Worm (Caenorhabditis elegans): Measurements from ENCODE around the gene srx-44.

Gene srx-44

DNA sequence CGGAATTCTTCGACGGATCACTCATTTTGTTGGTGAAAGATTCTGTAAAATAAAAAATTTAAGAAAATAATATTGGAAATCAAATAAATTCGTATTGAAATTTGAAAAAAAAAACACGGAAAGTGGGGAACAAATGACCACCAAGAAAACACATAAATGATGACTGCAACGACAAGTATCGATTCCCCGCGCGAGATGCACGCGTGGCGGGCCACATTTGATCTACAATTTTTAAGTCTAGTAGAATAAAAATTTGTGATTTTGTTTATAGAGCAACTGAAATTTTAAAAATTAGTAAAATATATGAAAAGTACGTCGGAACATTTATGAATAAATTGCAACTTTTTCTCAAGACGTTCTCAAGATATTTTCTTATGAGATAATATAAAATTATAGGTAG lies 34.9 kb downstream of the srx-44 start, which contains the start of gene F14H3.4:
Gene F14H3.4, minus strand, starts transcription at position 42 of the 400 bp plus-strand sequence.
- TF ChIP-seq xnd-1 (tag; optimal IDR thresholded peaks at IDR 0.05): peak; percentile 42
- no peak for TF ChIP-seq T26A5.8 (tag; optimal IDR thresholded peaks at IDR 0.05)
- peak; percentile 5 for TF ChIP-seq dpl-1 (GFP tag; optimal IDR thresholded peaks at IDR 0.05)
- TF ChIP-seq madf-6 (GFP tag; IDR thresholded peaks at IDR 0.05): peak; percentile 88
- peak; percentile 69 for TF ChIP-seq madf-8 (GFP tag; conservative IDR thresholded peaks at IDR 0.05)
- TF ChIP-seq efl-1 (GFP tag; optimal IDR thresholded peaks at IDR 0.05): peak; percentile 62
- TF ChIP-seq athp-1 (tag; optimal IDR thresholded peaks at IDR 0.05): no peak

DNA sequence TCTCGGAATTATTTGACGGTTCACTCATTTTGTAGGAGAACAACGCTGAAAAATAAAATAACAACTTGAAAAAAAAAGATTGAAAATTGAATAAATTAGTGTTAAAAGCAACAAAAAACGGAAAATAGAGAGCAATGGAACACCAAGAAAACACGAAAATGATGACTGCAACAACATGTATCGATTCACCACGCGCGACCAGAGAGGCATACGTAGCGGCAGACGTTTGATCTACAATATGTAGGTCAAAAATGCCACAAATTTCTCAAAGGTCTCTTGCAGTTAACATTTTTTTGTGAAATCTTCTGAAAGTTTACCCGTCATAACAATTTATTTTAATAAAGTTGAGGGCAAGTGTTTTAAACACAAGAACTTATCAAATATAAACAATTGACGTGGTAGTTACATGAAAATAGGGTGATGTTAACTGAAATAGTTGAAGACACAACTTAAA lies 36.9 kb downstream of the srx-44 start, which contains the start of gene F14H3.5:
Gene F14H3.5, minus strand, starts transcription at position 51 of the 454 bp plus-strand sequence.
- TF ChIP-seq Y79H2A.3 (GFP tag; conservative IDR thresholded peaks at IDR 0.05): 0 out of 2 replicates have a peak, but pooled peaks have one; percentile 26
- 0 out of 2 replicates have a peak, but pooled peaks have one; percentile 7 for TF ChIP-seq attf-6 (GFP tag; IDR thresholded peaks at IDR 0.05)
- TF ChIP-seq attf-5 (GFP tag; optimal IDR thresholded peaks at IDR 0.05): no peak
- 0 out of 2 replicates have a peak, but pooled peaks have one; percentile 54 for TF ChIP-seq hsf-1 (GFP tag; IDR thresholded peaks at IDR 0.05)
- peak; percentile 38 for TF ChIP-seq snpc-3.4 (tag; optimal IDR thresholded peaks at IDR 0.05)
- peak; percentile 69 for TF ChIP-seq efl-1 (GFP tag; optimal IDR thresholded peaks at IDR 0.05)
- peak; percentile 46 for TF ChIP-seq dpl-1 (GFP tag; optimal IDR thresholded peaks at IDR 0.05)
- peak; percentile 71 for TF ChIP-seq madf-6 (GFP tag; IDR thresholded peaks at IDR 0.05)
- no peak for TF ChIP-seq ztf-26 (tag; optimal IDR thresholded peaks at IDR 0.05)
- TF ChIP-seq attf-3 (GFP tag; conservative IDR thresholded peaks at IDR 0.05): no peak
- 0 out of 2 replicates have a peak, but pooled peaks have one; percentile 26 for TF ChIP-seq madf-8 (GFP tag; conservative IDR thresholded peaks at IDR 0.05)

DNA sequence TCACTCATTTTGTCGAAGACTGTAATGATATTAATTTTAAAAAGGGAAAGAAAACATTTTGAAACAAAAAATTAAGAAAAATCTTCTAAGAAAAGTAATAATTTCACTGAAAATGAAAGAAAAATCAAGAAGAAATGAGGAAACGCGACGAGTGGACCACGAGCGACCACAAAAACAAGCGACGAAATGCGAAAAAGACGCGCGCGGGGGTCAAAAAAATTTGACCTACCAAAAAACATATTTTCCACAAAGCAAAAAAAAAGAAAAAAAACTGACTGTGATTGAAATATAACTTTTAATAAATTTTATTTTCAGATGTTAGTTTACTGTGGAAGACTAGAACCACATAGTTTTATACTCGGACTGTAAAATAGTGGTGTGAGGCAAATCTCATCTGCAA lies 38.7 kb downstream of the srx-44 start, which contains the start of gene F14H3.6:
Gene F14H3.6, minus strand, starts transcription at position 22 of the 400 bp plus-strand sequence.
- peak; percentile 44 for TF ChIP-seq xnd-1 (tag; optimal IDR thresholded peaks at IDR 0.05)
- TF ChIP-seq repo-1 (tag; optimal IDR thresholded peaks at IDR 0.05): no peak
- peak; percentile 86 for TF ChIP-seq efl-1 (GFP tag; optimal IDR thresholded peaks at IDR 0.05)
- TF ChIP-seq unc-130 (GFP tag; optimal IDR thresholded peaks at IDR 0.05): no peak
- peak; percentile 75 for TF ChIP-seq madf-8 (GFP tag; conservative IDR thresholded peaks at IDR 0.05)
- TF ChIP-seq D2030.7 (GFP tag; IDR thresholded peaks at IDR 0.05): peak; percentile 20; the same call in 1 of the 2 replicates
- TF ChIP-seq athp-1 (tag; optimal IDR thresholded peaks at IDR 0.05): no peak
- peak; percentile 86 for TF ChIP-seq madf-6 (GFP tag; IDR thresholded peaks at IDR 0.05)
- no peak for TF ChIP-seq ZK185.1 (tag; optimal IDR thresholded peaks at IDR 0.05; ENCODE audit: poor library complexity, severe bottlenecking)
- peak; percentile 69 for TF ChIP-seq dpl-1 (GFP tag; optimal IDR thresholded peaks at IDR 0.05)

DNA sequence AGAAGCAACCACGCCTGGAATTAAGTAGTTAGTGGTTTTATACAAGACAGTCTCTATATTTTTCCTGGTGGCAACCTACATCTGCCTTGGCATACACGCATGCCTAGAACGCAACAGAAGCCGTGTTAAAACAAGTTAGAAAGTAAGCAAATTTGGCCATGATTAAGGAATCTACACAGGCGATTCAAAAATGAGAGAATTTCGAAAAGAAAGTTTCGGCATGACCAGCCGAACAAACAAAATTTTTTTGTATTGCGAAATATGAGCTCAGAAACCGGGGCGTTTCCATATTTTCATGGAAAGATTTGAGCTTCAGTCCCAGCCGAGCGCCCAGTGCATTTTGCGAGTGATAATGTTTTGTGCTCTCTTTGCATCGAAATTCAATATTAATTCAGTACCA lies 40.0 kb downstream of the srx-44 start, which contains the start of gene F14H3.15:
Gene F14H3.15, minus strand, starts transcription at position 101 of the 400 bp plus-strand sequence.
- TF ChIP-seq F33H1.4 (GFP tag; IDR thresholded peaks at IDR 0.05) (no peak), atf-7 (tag; optimal IDR thresholded peaks at IDR 0.05) (no peak), mel-28 (tag; optimal IDR thresholded peaks at IDR 0.05; ENCODE audit: borderline replicate concordance) (no peak)

DNA sequence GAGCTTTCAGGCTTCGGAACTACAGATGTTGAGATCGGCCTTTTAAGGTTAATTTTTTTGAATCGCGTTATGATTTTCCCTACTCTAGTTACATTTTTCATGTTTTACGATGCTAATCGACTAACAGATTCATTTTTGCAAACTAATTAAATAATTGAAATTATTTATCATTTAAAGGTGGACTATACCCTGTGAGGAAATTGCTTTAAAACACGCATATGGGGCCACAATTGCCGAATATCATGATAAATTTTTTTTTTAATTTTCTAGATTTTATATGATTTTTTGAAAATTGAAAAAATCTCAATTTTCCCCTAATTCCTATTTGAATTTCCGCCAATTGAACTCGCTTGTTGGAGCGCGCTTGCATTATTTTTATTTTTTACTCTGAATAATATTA lies 41.9 kb downstream of the srx-44 start, which contains the start of gene fbxa-100:
Gene fbxa-100, minus strand, starts transcription at position 101 of the 400 bp plus-strand sequence.
- TF ChIP-seq unc-62 (GFP tag; optimal IDR thresholded peaks at IDR 0.05) (no peak), repo-1 (tag; optimal IDR thresholded peaks at IDR 0.05) (no peak), hlh-26 (GFP tag; conservative IDR thresholded peaks at IDR 0.05) (no peak), snpc-4 (GFP tag; optimal IDR thresholded peaks at IDR 0.05) (no peak), snpc-4 (tag; optimal IDR thresholded peaks at IDR 0.05) (no peak), let-526 (GFP tag; IDR thresholded peaks at IDR 0.05) (no peak), F39B2.1 (GFP tag; IDR thresholded peaks at IDR 0.05) (no peak), snpc-1.3 (tag; optimal IDR thresholded peaks at IDR 0.05; ENCODE audit: insufficient read depth) (no peak), F57C9.4 (tag; optimal IDR thresholded peaks at IDR 0.05) (no peak), C17E4.6 (GFP tag; IDR thresholded peaks at IDR 0.05) (no peak), him-1 (tag; optimal IDR thresholded peaks at IDR 0.05) (no peak), nhr-179 (tag; optimal IDR thresholded peaks at IDR 0.05) (no peak), let-607 (tag; optimal IDR thresholded peaks at IDR 0.05) (no peak)
